Comparison of ENCODE assay signal across 1 fruit fly cellular context in the genomic region with DNA sequence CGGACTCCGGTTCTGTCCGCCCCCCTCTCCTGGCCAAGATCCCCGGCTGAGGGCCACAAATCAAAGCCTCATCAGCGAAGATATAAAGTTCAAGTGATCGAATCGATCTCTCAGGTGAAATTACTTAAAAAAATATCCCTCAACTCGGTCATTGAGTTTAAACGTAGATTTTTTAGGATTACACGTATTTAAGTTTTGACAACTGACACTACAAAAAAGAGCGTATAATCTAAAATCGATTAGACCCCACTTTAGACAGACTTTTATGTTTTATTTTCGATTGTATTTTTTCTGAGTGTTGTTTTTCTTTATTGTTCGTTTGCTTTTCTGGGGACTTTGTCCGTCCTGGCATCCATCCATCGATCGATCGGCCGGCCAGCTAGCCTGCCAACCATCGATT.
TF ChIP-seq lines count a peak whose summit lies in the region.

No protein-coding gene starts in this region.

TF ChIP-seq in whole organism, prepupa, 60 proteins besides CTCF, POLR2A, EP300 and RAD21 (continued from another document):
- peak; percentile 19 for TF ChIP-seq OdsH (GFP tag; optimal IDR thresholded peaks at IDR 0.05; lab: Kevin White, UChicago)
- TF ChIP-seq CG1621 (tag; optimal IDR thresholded peaks at IDR 0.05; lab: Kevin White, UChicago): peak; percentile 31
- TF ChIP-seq Smox (GFP tag; optimal IDR thresholded peaks at IDR 0.05; lab: Kevin White, UChicago): peak; percentile 5
- TF ChIP-seq fd85E (GFP tag; optimal IDR thresholded peaks at IDR 0.05; lab: Kevin White, UChicago): no peak
- TF ChIP-seq Ets21C (GFP tag; optimal IDR thresholded peaks at IDR 0.05; lab: Kevin White, UChicago): no peak
- TF ChIP-seq Sox102F (GFP tag; optimal IDR thresholded peaks at IDR 0.05; lab: Kevin White, UChicago): peak; percentile 16
- TF ChIP-seq CG8632 (GFP tag; optimal IDR thresholded peaks at IDR 0.05; lab: Kevin White, UChicago): peak; percentile 22
- TF ChIP-seq Hr38 (GFP tag; optimal IDR thresholded peaks at IDR 0.05; lab: Kevin White, UChicago): no peak
- TF ChIP-seq CG15336 (GFP tag; IDR thresholded peaks at IDR 0.05; lab: Robert Waterston, UW): no peak
- no peak for TF ChIP-seq fkh (GFP tag; optimal IDR thresholded peaks at IDR 0.05; lab: Kevin White, UChicago)
- peak; percentile 39 for TF ChIP-seq topi (GFP tag; optimal IDR thresholded peaks at IDR 0.05; lab: Kevin White, UChicago)
- TF ChIP-seq CG3919 (GFP tag; optimal IDR thresholded peaks at IDR 0.05; lab: Kevin White, UChicago): peak; percentile 50
- TF ChIP-seq CG9139 (GFP tag; optimal IDR thresholded peaks at IDR 0.05; lab: Kevin White, UChicago): no peak
- TF ChIP-seq ss (GFP tag; optimal IDR thresholded peaks at IDR 0.05; lab: Kevin White, UChicago): peak; percentile 26 to 52
- no peak for TF ChIP-seq net (GFP tag; optimal IDR thresholded peaks at IDR 0.05; lab: Kevin White, UChicago)
- TF ChIP-seq CG8319 (GFP tag; optimal IDR thresholded peaks at IDR 0.05; lab: Kevin White, UChicago): no peak
- peak; percentile 48 for TF ChIP-seq CG10669 (GFP tag; optimal IDR thresholded peaks at IDR 0.05; lab: Kevin White, UChicago)
- TF ChIP-seq CG4318 (GFP tag; optimal IDR thresholded peaks at IDR 0.05; lab: Kevin White, UChicago): no peak
- peak; percentile 16 for TF ChIP-seq pdm3 (GFP tag; optimal IDR thresholded peaks at IDR 0.05; lab: Kevin White, UChicago)
- TF ChIP-seq Blimp-1 (GFP tag; optimal IDR thresholded peaks at IDR 0.05; lab: Kevin White, UChicago): no peak
- no peak for TF ChIP-seq CG11902 (GFP tag; optimal IDR thresholded peaks at IDR 0.05; lab: Kevin White, UChicago)
- TF ChIP-seq CG32006 (GFP tag; optimal IDR thresholded peaks at IDR 0.05; lab: Kevin White, UChicago): no peak
- TF ChIP-seq svp (GFP tag; lab: Kevin White, UChicago): peak; percentile 50
- peak; percentile 54 for TF ChIP-seq esn (GFP tag; optimal IDR thresholded peaks at IDR 0.05; lab: Kevin White, UChicago)
- TF ChIP-seq dsx (GFP tag; optimal IDR thresholded peaks at IDR 0.05; lab: Kevin White, UChicago; ENCODE audit: poor library complexity, severe bottlenecking): peak; percentile 43
- no peak for TF ChIP-seq CG7368 (GFP tag; optimal IDR thresholded peaks at IDR 0.05; lab: Kevin White, UChicago)
- TF ChIP-seq spab (GFP tag; optimal IDR thresholded peaks at IDR 0.05; lab: Kevin White, UChicago): peak; percentile 46
- TF ChIP-seq CG6808 (GFP tag; optimal IDR thresholded peaks at IDR 0.05; lab: Kevin White, UChicago): peak; percentile 59
- TF ChIP-seq Eip78C (GFP tag; lab: Kevin White, UChicago): peak; percentile 67
- TF ChIP-seq Hr39 (GFP tag; optimal IDR thresholded peaks at IDR 0.05; lab: Kevin White, UChicago): peak; percentile 7
- TF ChIP-seq eg (GFP tag; IDR thresholded peaks at IDR 0.05; lab: Robert Waterston, UW): no peak
